Fruit fly (Drosophila melanogaster) whole organism: ENCODE data around the gene CG14722.

ENCODE experiments used
- CG8478 ChIP-seq: fragments of >200 bp; optimal IDR thresholded peaks from 2 replicates; lab custom pipeline; 2018; ENCODE audit warnings: inconsistent platforms
- Dll ChIP-seq: fragments of >200 bp; optimal IDR thresholded peaks from 2 replicates; lab custom pipeline; 2017
- EcR ChIP-seq, 2 experiments: fragments of >200 bp; optimal IDR thresholded peaks; 2 replicates each; lab custom pipeline; 2017; ENCODE audit warnings: missing biosample characterization in 2 of 2, missing genetic modification characterization in 2 of 2, missing genetic modification reagents in 2 of 2
- pan ChIP-seq: fragments of >200 bp; optimal IDR thresholded peaks from 2 replicates; lab custom pipeline; 2017
- psq ChIP-seq: fragments of >200 bp; optimal IDR thresholded peaks from 2 replicates; lab custom pipeline; 2017
- usp ChIP-seq: fragments of >200 bp; optimal IDR thresholded peaks from 2 replicates; lab custom pipeline; 2017; ENCODE audit warnings: missing biosample characterization, missing genetic modification characterization, mixed read lengths

Gene CG14722

dm6 chr3R:11778012-11778865 is 36.5 kb downstream of the CG14722 start:
- no peak for TF ChIP-seq usp
- no peak for TF ChIP-seq CG8478 (lab: Kevin White, UChicago)
- TF ChIP-seq EcR (GFP tag; optimal IDR thresholded peaks at IDR 0.05; lab: Kevin White, UChicago): no peak
- TF ChIP-seq psq (lab: Kevin White, UChicago): no peak
- TF ChIP-seq pan (lab: Kevin White, UChicago): peak; percentile 97
- peak; percentile 35 for TF ChIP-seq Dll (lab: Kevin White, UChicago)

- no peak for TF ChIP-seq EcR (GFP tag; optimal IDR thresholded peaks at IDR 0.05; lab: Kevin White, UChicago)
- TF ChIP-seq psq (lab: Kevin White, UChicago): no peak
- TF ChIP-seq CG8478 (lab: Kevin White, UChicago): no peak
- TF ChIP-seq pan (lab: Kevin White, UChicago): no peak
- no peak for TF ChIP-seq usp
- no peak for TF ChIP-seq Dll (lab: Kevin White, UChicago)
Observed at dm6 chr3R:11778879-11779278, 37.2 kb downstream of the CG14722 start.

DNA sequence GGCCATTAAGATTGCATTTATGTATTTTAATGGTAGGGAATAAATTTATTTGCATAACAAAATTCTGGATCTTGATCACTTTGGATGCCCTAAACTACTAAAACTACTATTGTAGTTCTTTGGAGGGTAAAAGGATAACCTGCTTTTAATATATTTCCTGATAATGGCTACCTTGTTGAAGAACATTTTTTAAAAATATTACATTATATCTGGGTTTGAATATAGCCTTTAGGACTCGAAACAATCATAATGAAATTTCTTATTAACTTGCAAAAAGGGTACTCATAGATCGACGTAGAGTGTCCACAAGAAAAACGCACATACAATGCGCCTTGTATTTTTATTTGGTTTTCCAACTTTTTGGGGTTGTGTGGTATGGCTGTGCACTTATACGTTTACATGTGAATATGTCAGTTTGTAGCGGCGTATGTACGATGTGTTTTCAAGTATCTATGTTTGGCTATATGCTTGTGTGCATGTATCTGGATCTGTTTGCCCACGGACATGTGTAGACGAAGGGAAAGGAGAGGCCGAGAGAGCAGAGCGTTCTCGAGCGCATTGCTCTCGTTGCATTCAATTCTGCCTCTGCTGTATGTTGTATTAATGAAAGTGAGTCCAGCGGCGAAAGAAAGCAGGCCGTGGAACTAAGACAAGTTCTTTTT is 37.8 kb downstream of the CG14722 start:
- TF ChIP-seq usp (no peak), EcR (GFP tag; optimal IDR thresholded peaks at IDR 0.05; lab: Kevin White, UChicago) (peak; percentile 44 to 96)

DNA sequence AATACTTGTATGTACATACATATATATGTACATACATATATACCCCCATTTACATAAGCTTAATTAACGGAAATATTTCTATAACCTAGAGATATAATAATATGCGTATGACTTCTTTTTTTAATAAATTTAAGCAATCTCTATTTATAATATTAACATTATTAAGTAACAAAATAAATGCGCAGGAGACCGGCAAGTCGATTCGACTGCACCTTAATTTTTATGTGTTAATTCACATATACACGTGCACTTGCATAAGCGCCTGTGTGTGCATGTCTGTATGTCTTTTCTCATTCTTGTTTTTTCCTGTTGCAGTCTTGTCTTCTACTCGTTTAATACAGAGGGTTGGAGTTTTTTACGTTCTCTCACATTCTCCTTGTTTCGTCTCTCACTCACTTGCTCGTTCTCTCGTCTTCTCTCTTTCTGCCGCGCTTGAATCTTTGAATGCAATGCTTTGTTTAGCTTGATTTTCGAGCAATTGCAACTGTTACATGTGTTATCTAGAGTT is 38.5 kb downstream of the CG14722 start:
- TF ChIP-seq CG8478 (lab: Kevin White, UChicago): no peak
- TF ChIP-seq Dll (lab: Kevin White, UChicago): no peak
- TF ChIP-seq EcR (GFP tag; optimal IDR thresholded peaks at IDR 0.05; lab: Kevin White, UChicago): no peak

DNA sequence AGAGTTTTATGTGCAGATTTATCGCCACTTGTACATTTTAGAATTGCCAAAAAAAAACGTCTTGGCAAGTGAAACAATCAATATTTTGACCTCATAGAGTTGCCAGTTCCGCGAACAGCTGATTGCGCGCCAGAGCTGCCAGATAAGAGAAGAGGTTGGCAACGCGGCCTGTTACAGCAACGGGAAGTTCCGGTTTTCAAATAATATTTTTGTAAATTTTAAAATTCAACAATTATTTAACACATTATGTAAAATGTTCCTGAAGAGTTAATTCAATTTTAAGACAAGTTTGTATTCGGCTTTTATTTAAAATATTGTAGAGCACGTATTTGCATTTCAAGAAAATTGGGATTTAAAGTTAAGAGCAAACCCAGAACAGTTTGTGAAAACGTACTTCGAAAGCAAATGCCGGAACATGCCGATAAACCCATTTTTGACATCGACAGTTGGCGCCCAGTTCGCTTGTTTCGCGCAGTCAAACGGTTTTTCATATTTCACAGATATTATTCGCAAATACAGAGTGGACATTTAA is 45.1 kb downstream of the CG14722 start, which contains the start of the genes prd1 and HisCl1:
Gene prd1 (minus strand): TSS at position 320 of the 532 bp plus-strand sequence.
Gene HisCl1 (plus strand): TSS at position 482 of the 532 bp plus-strand sequence.
- TF ChIP-seq Dll (lab: Kevin White, UChicago) (no peak), pan (lab: Kevin White, UChicago) (no peak), usp (no peak), EcR (GFP tag; optimal IDR thresholded peaks at IDR 0.05; lab: Kevin White, UChicago) (no peak), CG8478 (lab: Kevin White, UChicago) (no peak), psq (lab: Kevin White, UChicago) (no peak)
